Worm (Caenorhabditis elegans) whole organism, midembryonic: Measurements from ENCODE around the gene pals-30.

ENCODE experiments used
- cog-1 ChIP-seq: sonication (generic microtip); optimal IDR thresholded peaks from 2 replicates; lab custom pipeline; 2016; ENCODE audit warnings: missing genetic modification characterization, missing compliant biosample characterization
- klf-2 ChIP-seq: fragments of 200-800 bp; sonication (Bioruptor generic); conservative IDR thresholded peaks from 2 replicates; pipeline ENCODE4 v1.3.6; 2022; ENCODE audit warnings: missing genetic modification reagents, missing genetic modification characterization, missing compliant biosample characterization
- med-1 ChIP-seq: sonication (generic microtip); optimal IDR thresholded peaks from 2 replicates; lab custom pipeline; 2017; ENCODE audit warnings: missing genetic modification characterization, mild to moderate bottlenecking, missing compliant biosample characterization, antibody characterized with exemption, missing genetic modification reagents; ENCODE audit not compliant: insufficient read depth
- tab-1 ChIP-seq: fragments of 200-800 bp; sonication (Bioruptor generic); IDR thresholded peaks from 2 replicates; pipeline ENCODE4 v1.3.6; 2022; ENCODE audit warnings: missing genetic modification characterization, missing compliant biosample characterization
- ztf-29 ChIP-seq: fragments of 200-800 bp; sonication (Bioruptor generic); IDR thresholded peaks from 2 replicates; pipeline ENCODE4 v1.3.6; 2022; ENCODE audit warnings: missing genetic modification reagents, missing genetic modification characterization, missing compliant biosample characterization

DNA sequence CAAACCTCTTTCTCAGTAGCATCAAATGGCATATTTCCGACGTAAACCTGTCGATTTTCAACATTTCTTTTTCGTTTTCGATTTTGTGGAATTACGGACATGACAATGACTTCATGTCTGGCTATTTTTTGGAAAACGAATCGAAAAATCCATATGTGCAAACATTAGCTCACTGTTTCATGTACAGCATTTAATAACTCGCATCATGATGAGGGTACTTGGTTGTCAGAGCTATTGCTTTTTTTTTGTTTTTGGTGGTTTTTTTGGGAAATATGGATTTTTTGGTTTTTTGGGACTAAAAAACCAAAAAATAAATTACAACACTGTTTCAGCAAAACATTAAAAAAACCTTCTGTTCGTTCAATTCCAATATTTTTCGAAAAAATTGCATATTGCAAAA is 39.4 kb downstream of the pals-30 start, which contains the start of gene Y57G11A.5:
- no peak for TF ChIP-seq ztf-29 (GFP tag; lab: Robert Waterston, UW)
- no peak for TF ChIP-seq cog-1 (tag; lab: Kevin White, UChicago)
- TF ChIP-seq med-1 (GFP tag; lab: Kevin White, UChicago) = no peak
- no peak for TF ChIP-seq klf-2
- TF ChIP-seq tab-1 (GFP tag; lab: Robert Waterston, UW) = no peak
